Worm (Caenorhabditis elegans) whole organism, L4 larva: Measurements from ENCODE around the gene srh-55.
A peak's percentile ranks its signal among the peaks of the same experiment; 100 is the strongest.

ENCODE experiments used
- F37D6.2 ChIP-seq: sonication (generic microtip); optimal IDR thresholded peaks from 2 replicates; lab custom pipeline; 2016; ENCODE audit warnings: mild to moderate bottlenecking, missing genetic modification characterization, missing compliant biosample characterization
- F49E8.2 ChIP-seq: sonication (generic microtip); optimal IDR thresholded peaks from 2 replicates; lab custom pipeline; 2016; ENCODE audit warnings: missing compliant biosample characterization, mild to moderate bottlenecking, missing genetic modification characterization, borderline replicate concordance
- T20F7.1 ChIP-seq: fragments of 200-800 bp; sonication (Bioruptor generic); optimal IDR thresholded peaks from 2 replicates; lab custom pipeline; 2018; ENCODE audit warnings: mild to moderate bottlenecking, missing genetic modification characterization, missing compliant biosample characterization
- Y48G9A.11 ChIP-seq: fragments of 200-800 bp; sonication (Bioruptor generic); IDR thresholded peaks from 2 replicates; pipeline ENCODE4 v1.3.6; 2022; ENCODE audit warnings: missing genetic modification reagents, missing genetic modification characterization, missing compliant biosample characterization
- aly-2 ChIP-seq: sonication (generic microtip); optimal IDR thresholded peaks from 2 replicates; lab custom pipeline; 2018; ENCODE audit warnings: missing biosample characterization, missing genetic modification characterization
- arid-1 ChIP-seq: fragments of 200-800 bp; sonication (Bioruptor generic); conservative IDR thresholded peaks from 2 replicates; pipeline ENCODE4 v1.3.6; 2022; ENCODE audit warnings: missing genetic modification reagents, missing genetic modification characterization, missing compliant biosample characterization
- attf-4 ChIP-seq: sonication (generic microtip); optimal IDR thresholded peaks from 3 replicates; lab custom pipeline; 2017; ENCODE audit warnings: missing biosample characterization, missing genetic modification characterization
- ceh-28 ChIP-seq: fragments of 150-350 bp; optimal IDR thresholded peaks from 2 replicates; lab custom pipeline; 2014; ENCODE audit warnings: missing biosample characterization, missing genetic modification reagents, missing genetic modification characterization
- ceh-82 ChIP-seq: sonication (generic microtip); optimal IDR thresholded peaks from 2 replicates; lab custom pipeline; 2017; ENCODE audit warnings: missing biosample characterization, missing genetic modification characterization
- ctbp-1 ChIP-seq: fragments of 200-800 bp; sonication (Bioruptor generic); IDR thresholded peaks from 2 replicates; pipeline ENCODE4 v1.3.6; 2022; ENCODE audit warnings: missing genetic modification reagents, missing genetic modification characterization, missing compliant biosample characterization
- daf-16 ChIP-seq, 3 experiments: sonication (generic microtip); optimal IDR thresholded peaks; 2 replicates each; lab custom pipeline; 2016 to 2017; ENCODE audit warnings: missing genetic modification characterization in 3 of 3, missing genetic modification reagents in 3 of 3, mild to moderate bottlenecking in 2 of 3, missing compliant biosample characterization in 2 of 3, missing biosample characterization in 1 of 3, moderate library complexity in 1 of 3
- daf-19 ChIP-seq: fragments of 200-800 bp; sonication (Bioruptor generic); conservative IDR thresholded peaks from 2 replicates; pipeline ENCODE4 v1.3.6; 2022; ENCODE audit warnings: missing genetic modification characterization, missing compliant biosample characterization
- daf-8 ChIP-seq: fragments of 200-800 bp; sonication (Bioruptor generic); IDR thresholded peaks from 2 replicates; pipeline ENCODE4 v1.3.6; 2022; ENCODE audit warnings: missing genetic modification characterization, missing compliant biosample characterization
- dmd-6 ChIP-seq: fragments of 200-800 bp; sonication (Bioruptor generic); IDR thresholded peaks from 2 replicates; pipeline ENCODE4 v1.3.6; 2022; ENCODE audit warnings: missing genetic modification reagents, missing genetic modification characterization, missing compliant biosample characterization
- dmd-8 ChIP-seq: fragments of 200-800 bp; sonication (Bioruptor generic); IDR thresholded peaks from 2 replicates; pipeline ENCODE4 v1.3.6; 2022; ENCODE audit warnings: missing genetic modification characterization, missing compliant biosample characterization
- dmd-9 ChIP-seq: fragments of 200-800 bp; sonication (Bioruptor generic); IDR thresholded peaks from 2 replicates; pipeline ENCODE4 v1.3.6; 2022; ENCODE audit warnings: missing genetic modification reagents, missing genetic modification characterization, missing compliant biosample characterization
- duxl-1 ChIP-seq: sonication (generic microtip); optimal IDR thresholded peaks from 2 replicates; lab custom pipeline; 2016; ENCODE audit warnings: mild to moderate bottlenecking, missing genetic modification characterization, moderate library complexity, missing compliant biosample characterization; ENCODE audit not compliant: poor library complexity
- egl-27 ChIP-seq: sonication (generic microtip); optimal IDR thresholded peaks from 3 replicates; lab custom pipeline; 2017; ENCODE audit warnings: missing biosample characterization, missing genetic modification reagents, missing genetic modification characterization
- hif-1 ChIP-seq, 2 experiments: sonication (generic microtip); optimal IDR thresholded peaks; 2 replicates each; lab custom pipeline; 2016 to 2017; ENCODE audit warnings: missing compliant biosample characterization in 2 of 2, missing genetic modification characterization in 2 of 2, missing genetic modification reagents in 2 of 2, missing genotype in 2 of 2, mild to moderate bottlenecking in 1 of 2
- hlh-11 ChIP-seq: fragments of 200-800 bp; sonication (Bioruptor generic); optimal IDR thresholded peaks from 2 replicates; lab custom pipeline; 2018; ENCODE audit warnings: mild to moderate bottlenecking, missing genetic modification characterization, missing compliant biosample characterization
- hmg-1.1 ChIP-seq: fragments of 200-800 bp; sonication (Bioruptor generic); IDR thresholded peaks from 2 replicates; pipeline ENCODE4 v1.3.6; 2022; ENCODE audit warnings: missing genetic modification reagents, missing genetic modification characterization, missing compliant biosample characterization
- lim-7 ChIP-seq: fragments of 200-800 bp; sonication (Bioruptor generic); IDR thresholded peaks from 2 replicates; pipeline ENCODE4 v1.3.6; 2022; ENCODE audit warnings: missing genetic modification characterization, missing compliant biosample characterization
- lin-1 ChIP-seq: fragments of 200-800 bp; sonication (Bioruptor generic); IDR thresholded peaks from 2 replicates; pipeline ENCODE4 v1.3.6; 2022; ENCODE audit warnings: missing genetic modification reagents, missing genetic modification characterization, missing compliant biosample characterization
- lin-13 ChIP-seq: fragments of 150-350 bp; optimal IDR thresholded peaks from 2 replicates; lab custom pipeline; 2014; ENCODE audit warnings: missing biosample characterization, missing genetic modification reagents, missing genetic modification characterization
- lin-15B ChIP-seq: fragments of 150-350 bp; sonication (generic microtip); optimal IDR thresholded peaks from 3 replicates; lab custom pipeline; 2014; ENCODE audit warnings: missing biosample characterization, missing genetic modification characterization
- lin-38 ChIP-seq: fragments of 200-800 bp; sonication (Bioruptor generic); IDR thresholded peaks from 2 replicates; pipeline ENCODE4 v1.3.6; 2022; ENCODE audit warnings: missing genetic modification reagents, missing genetic modification characterization, missing compliant biosample characterization
- lir-3 ChIP-seq: sonication (generic microtip); optimal IDR thresholded peaks from 2 replicates; lab custom pipeline; 2016; ENCODE audit warnings: mild to moderate bottlenecking, missing genetic modification characterization, missing compliant biosample characterization
- mdl-1 ChIP-seq, 2 experiments: fragments of 150-350 bp in 1 of 2; sonication (generic microtip) in 1 of 2; optimal IDR thresholded peaks; 2 replicates each; lab custom pipeline; 2014 to 2017; ENCODE audit warnings: missing biosample characterization in 2 of 2, missing genetic modification characterization in 2 of 2
- mdt-29 ChIP-seq: fragments of 200-800 bp; sonication (Bioruptor generic); IDR thresholded peaks from 2 replicates; pipeline ENCODE4 v1.3.6; 2022; ENCODE audit warnings: missing genetic modification reagents, missing genetic modification characterization, missing compliant biosample characterization
- mep-1 ChIP-seq: fragments of 150-350 bp; sonication (generic microtip); optimal IDR thresholded peaks from 3 replicates; lab custom pipeline; 2014; ENCODE audit warnings: missing biosample characterization, missing genetic modification characterization
- mes-2 ChIP-seq: sonication (generic microtip); optimal IDR thresholded peaks from 2 replicates; lab custom pipeline; 2016; ENCODE audit warnings: missing genotype, mild to moderate bottlenecking, missing genetic modification characterization, missing compliant biosample characterization; ENCODE audit not compliant: poor library complexity, severe bottlenecking
- mxl-3 ChIP-seq: fragments of 200-800 bp; sonication (Bioruptor generic); optimal IDR thresholded peaks from 2 replicates; lab custom pipeline; 2018; ENCODE audit warnings: mild to moderate bottlenecking, missing genetic modification characterization, missing compliant biosample characterization
- nhr-11 ChIP-seq: fragments of 150-350 bp; optimal IDR thresholded peaks from 2 replicates; lab custom pipeline; 2014; ENCODE audit warnings: missing biosample characterization, missing genetic modification characterization
- nhr-25 ChIP-seq: sonication (generic microtip); optimal IDR thresholded peaks from 2 replicates; lab custom pipeline; 2017; ENCODE audit warnings: missing genetic modification characterization, mild to moderate bottlenecking, missing compliant biosample characterization, antibody characterized with exemption, moderate library complexity, borderline replicate concordance; ENCODE audit not compliant: insufficient read depth
- nhr-28 ChIP-seq: fragments of 150-350 bp; optimal IDR thresholded peaks from 2 replicates; lab custom pipeline; 2014; ENCODE audit warnings: missing biosample characterization, missing genetic modification characterization
- nhr-42 ChIP-seq: fragments of 200-800 bp; sonication (Bioruptor generic); IDR thresholded peaks from 2 replicates; pipeline ENCODE4 v1.3.6; 2022; ENCODE audit warnings: missing genetic modification characterization, missing compliant biosample characterization
- nhr-76 ChIP-seq: fragments of 150-350 bp; optimal IDR thresholded peaks from 2 replicates; lab custom pipeline; 2014; ENCODE audit warnings: missing biosample characterization, missing genetic modification characterization
- pha-4 ChIP-seq, 2 experiments: fragments of 150-350 bp in 1 of 2; fragments of 200-800 bp in 1 of 2; sonication (Bioruptor generic) in 1 of 2; IDR thresholded peaks in 1 of 2; optimal IDR thresholded peaks in 1 of 2; 2 replicates each; pipeline versions ENCODE4 v1.3.6 to Lab custom; 2014 to 2022; ENCODE audit warnings: missing genetic modification characterization in 2 of 2, missing genetic modification reagents in 2 of 2, missing biosample characterization in 1 of 2, missing compliant biosample characterization in 1 of 2
- sdz-12 ChIP-seq: fragments of 200-800 bp; sonication (Bioruptor generic); optimal IDR thresholded peaks from 2 replicates; lab custom pipeline; 2018; ENCODE audit warnings: mild to moderate bottlenecking, missing genetic modification characterization, missing compliant biosample characterization
- skn-1 ChIP-seq: fragments of 150-350 bp; optimal IDR thresholded peaks from 2 replicates; lab custom pipeline; 2014; ENCODE audit warnings: missing biosample characterization, missing genetic modification characterization
- snpc-4 ChIP-seq: fragments of 150-350 bp; optimal IDR thresholded peaks from 2 replicates; lab custom pipeline; 2014; ENCODE audit warnings: missing biosample characterization, missing genetic modification characterization
- spr-1 ChIP-seq: sonication (generic microtip); optimal IDR thresholded peaks from 2 replicates; lab custom pipeline; 2016; ENCODE audit warnings: mild to moderate bottlenecking, missing genetic modification characterization, missing compliant biosample characterization
- unc-130 ChIP-seq: sonication (generic microtip); optimal IDR thresholded peaks from 2 replicates; lab custom pipeline; 2016; ENCODE audit warnings: missing genetic modification reagents, missing genetic modification characterization, missing compliant biosample characterization
- unc-39 ChIP-seq: sonication (generic microtip); optimal IDR thresholded peaks from 2 replicates; lab custom pipeline; 2017; ENCODE audit warnings: missing biosample characterization, missing genetic modification characterization
- unc-62 ChIP-seq, 3 experiments: fragments of 150-350 bp in 1 of 3; sonication (generic microtip); optimal IDR thresholded peaks in 2 of 3; peaks in 1 of 3; 1 replicate in 1 of 3; 2 replicates in 2 of 3; lab custom pipeline; 2014 to 2017; ENCODE audit warnings: missing biosample characterization in 3 of 3, missing genetic modification characterization in 3 of 3, missing genetic modification reagents in 3 of 3, missing genotype in 1 of 3
- vab-7 ChIP-seq: fragments of 200-800 bp; sonication (Bioruptor generic); IDR thresholded peaks from 2 replicates; pipeline ENCODE4 v1.3.6; 2022; ENCODE audit warnings: missing genetic modification reagents, missing genetic modification characterization, missing compliant biosample characterization
- zfp-2 ChIP-seq: sonication (generic microtip); optimal IDR thresholded peaks from 2 replicates; lab custom pipeline; 2016; ENCODE audit warnings: mild to moderate bottlenecking, missing genetic modification characterization, missing compliant biosample characterization
- zip-11 ChIP-seq: fragments of 200-800 bp; sonication (Bioruptor generic); IDR thresholded peaks from 2 replicates; pipeline ENCODE4 v1.3.6; 2022; ENCODE audit warnings: missing genetic modification characterization, missing compliant biosample characterization
- zip-2 ChIP-seq: fragments of 150-350 bp; optimal IDR thresholded peaks from 2 replicates; lab custom pipeline; 2014; ENCODE audit warnings: missing biosample characterization, missing genetic modification characterization

The srh-55 gene

ce11 chrV:15190903-15191302 lies 37.5 kb downstream of the srh-55 start, which contains the start of gene Y75B12B.11 (continued):
- TF ChIP-seq snpc-4 (tag; lab: Kevin White, UChicago) = no peak
- peak; percentile 91 for TF ChIP-seq sdz-12 (GFP tag; lab: Kevin White, UChicago)
- TF ChIP-seq mxl-3 (GFP tag; lab: Kevin White, UChicago) = peak; percentile 81
- peak; percentile 92 for TF ChIP-seq mep-1 (tag; lab: Kevin White, UChicago)
- TF ChIP-seq nhr-42 (GFP tag; lab: Robert Waterston, UW) = peak; percentile 91
- no peak for TF ChIP-seq egl-27
- TF ChIP-seq arid-1 (GFP tag; lab: Robert Waterston, UW) = peak; percentile 97
- TF ChIP-seq unc-130 (GFP tag; lab: Kevin White, UChicago) = peak; percentile 92
- no peak for TF ChIP-seq ceh-82 (tag; lab: Kevin White, UChicago)
- peak; percentile 95 for TF ChIP-seq spr-1 (tag; lab: Kevin White, UChicago)
- peak; percentile 97 for TF ChIP-seq pha-4 (GFP tag; IDR thresholded peaks at IDR 0.05; lab: Robert Waterston, UW)
- TF ChIP-seq pha-4 (tag; optimal IDR thresholded peaks at IDR 0.05; lab: Kevin White, UChicago) = no peak
- peak; percentile 88 to 98 for TF ChIP-seq daf-16 (GFP tag; optimal IDR thresholded peaks at IDR 0.05; lab: Kevin White, UChicago)
- peak; percentile 84 for TF ChIP-seq daf-16 (tag; optimal IDR thresholded peaks at IDR 0.05; lab: Kevin White, UChicago)
- peak; percentile 98 for TF ChIP-seq lim-7 (GFP tag; lab: Robert Waterston, UW)
- peak; percentile 84 for TF ChIP-seq duxl-1 (tag; lab: Kevin White, UChicago)
- TF ChIP-seq mdl-1 (tag; optimal IDR thresholded peaks at IDR 0.05; lab: Kevin White, UChicago) = no peak
- peak; percentile 45 for TF ChIP-seq nhr-25 (tag; lab: Kevin White, UChicago)
- peak; percentile 45 for TF ChIP-seq zip-2 (tag; lab: Kevin White, UChicago)
- no peak for TF ChIP-seq nhr-76 (tag; lab: Kevin White, UChicago)
- peak; percentile 34 for TF ChIP-seq lin-15B (tag; lab: Kevin White, UChicago)
- TF ChIP-seq mes-2 (tag; lab: Kevin White, UChicago) = peak; percentile 93
- no peak for TF ChIP-seq ceh-28
- peak; percentile 93 for TF ChIP-seq ctbp-1 (GFP tag; lab: Robert Waterston, UW)
- TF ChIP-seq lin-1 (GFP tag; lab: Robert Waterston, UW) = peak; percentile 96
- TF ChIP-seq F49E8.2 (tag; lab: Kevin White, UChicago) = peak; percentile 96
- peak; percentile 72 for TF ChIP-seq F37D6.2 (tag; lab: Kevin White, UChicago)
- TF ChIP-seq aly-2 (tag; lab: Kevin White, UChicago) = peak; percentile 92
- TF ChIP-seq daf-8 (GFP tag; lab: Robert Waterston, UW) = peak; percentile 91
- peak; percentile 93 for TF ChIP-seq lin-13 (GFP tag; lab: Kevin White, UChicago)
- peak; percentile 96 for TF ChIP-seq lin-38 (GFP tag; lab: Robert Waterston, UW)
- no peak for TF ChIP-seq unc-62 (GFP tag; optimal IDR thresholded peaks at IDR 0.05 in 1 of 2; lab: Kevin White, UChicago)
- no peak for TF ChIP-seq unc-62 (tag; optimal IDR thresholded peaks at IDR 0.05; lab: Kevin White, UChicago)
- no peak for TF ChIP-seq attf-4
- TF ChIP-seq nhr-11 = peak; percentile 55
- peak; percentile 88 for TF ChIP-seq zip-11 (GFP tag; lab: Robert Waterston, UW)
- peak; percentile 90 for TF ChIP-seq daf-19 (GFP tag; lab: Robert Waterston, UW)
- peak; percentile 80 for TF ChIP-seq dmd-6
- TF ChIP-seq dmd-9 = peak; percentile 87
- TF ChIP-seq vab-7 (GFP tag; lab: Robert Waterston, UW) = peak; percentile 98
- peak; percentile 79 for TF ChIP-seq mdt-29
- peak; percentile 66 for TF ChIP-seq zfp-2 (tag; lab: Kevin White, UChicago)
- peak; percentile 76 for TF ChIP-seq hlh-11 (tag; lab: Kevin White, UChicago)
- peak; percentile 23 for TF ChIP-seq nhr-28
- TF ChIP-seq dmd-8 (GFP tag; lab: Robert Waterston, UW) = peak; percentile 99
- TF ChIP-seq hmg-1.1 (GFP tag; lab: Robert Waterston, UW) = peak; percentile 92
- TF ChIP-seq unc-39 (tag; lab: Kevin White, UChicago) = no peak
- TF ChIP-seq skn-1 = no peak
- peak; percentile 39 to 66 for TF ChIP-seq hif-1 (tag; optimal IDR thresholded peaks at IDR 0.05; lab: Kevin White, UChicago)
- peak; percentile 88 for TF ChIP-seq lir-3
- peak; percentile 91 for TF ChIP-seq Y48G9A.11
- peak; percentile 77 for TF ChIP-seq T20F7.1 (GFP tag; lab: Kevin White, UChicago)
